Worm (Caenorhabditis elegans) whole organism, L1 larva: ENCODE measurements around the gene dnsn-1.

Source experiments
- C16A3.4 ChIP-seq: fragments of 150-350 bp; optimal IDR thresholded peaks from 2 replicates; lab custom pipeline; 2014; ENCODE audit warnings: missing biosample characterization, missing genetic modification characterization
- F16B12.6 ChIP-seq: fragments of 150-350 bp; optimal IDR thresholded peaks from 2 replicates; lab custom pipeline; 2014; ENCODE audit warnings: missing biosample characterization, missing genetic modification characterization
- Y116A8C.19 ChIP-seq: sonication (generic microtip); optimal IDR thresholded peaks from 2 replicates; lab custom pipeline; 2016; ENCODE audit warnings: missing compliant biosample characterization, missing genetic modification characterization, borderline replicate concordance
- aha-1 ChIP-seq: fragments of 150-350 bp; optimal IDR thresholded peaks from 2 replicates; lab custom pipeline; 2014; ENCODE audit warnings: missing biosample characterization, missing genetic modification characterization
- blmp-1 ChIP-seq: fragments of 150-350 bp; optimal IDR thresholded peaks from 2 replicates; lab custom pipeline; 2014; ENCODE audit warnings: missing biosample characterization, missing genetic modification characterization
- ceh-63 ChIP-seq: fragments of 200-800 bp; sonication (Bioruptor generic); optimal IDR thresholded peaks from 2 replicates; lab custom pipeline; 2018; ENCODE audit warnings: mild to moderate bottlenecking, missing genetic modification characterization, missing compliant biosample characterization
- ceh-8 ChIP-seq: fragments of 200-800 bp; sonication (Bioruptor generic); optimal IDR thresholded peaks from 2 replicates; lab custom pipeline; 2018; ENCODE audit warnings: mild to moderate bottlenecking, missing genetic modification characterization, moderate library complexity, missing compliant biosample characterization
- ceh-82 ChIP-seq, 3 experiments: fragments of 150-350 bp in 1 of 3; sonication (generic microtip) in 2 of 3; optimal IDR thresholded peaks; 2 replicates each; lab custom pipeline; 2014 to 2017; ENCODE audit warnings: missing biosample characterization in 3 of 3, missing genetic modification characterization in 3 of 3
- ceh-88 ChIP-seq: fragments of 200-800 bp; sonication (Bioruptor generic); IDR thresholded peaks from 2 replicates; pipeline ENCODE4 v1.3.6; 2022; ENCODE audit warnings: missing genetic modification characterization, missing compliant biosample characterization
- ceh-90 ChIP-seq: sonication (generic microtip); optimal IDR thresholded peaks from 2 replicates; lab custom pipeline; 2016; ENCODE audit warnings: missing genetic modification characterization, missing compliant biosample characterization
- dpl-1 ChIP-seq, 3 experiments: fragments of 150-350 bp in 2 of 3; sonication (generic microtip) in 1 of 3; optimal IDR thresholded peaks; 2 replicates each; lab custom pipeline; 2014 to 2017; ENCODE audit warnings: missing biosample characterization in 3 of 3, missing genetic modification characterization in 3 of 3, missing genetic modification reagents in 3 of 3
- dsc-1 ChIP-seq: sonication (generic microtip); optimal IDR thresholded peaks from 2 replicates; lab custom pipeline; 2016; ENCODE audit warnings: mild to moderate bottlenecking, missing genetic modification characterization, missing compliant biosample characterization
- efl-1 ChIP-seq, 4 experiments: fragments of 150-350 bp; optimal IDR thresholded peaks in 3 of 4; peaks in 1 of 4; 1 replicate in 1 of 4; 2 replicates in 3 of 4; lab custom pipeline; 2014; ENCODE audit warnings: missing biosample characterization in 2 of 4, missing genetic modification characterization in 2 of 4, missing genetic modification reagents in 2 of 4
- efl-3 ChIP-seq: fragments of 200-800 bp; sonication (Bioruptor generic); optimal IDR thresholded peaks from 2 replicates; lab custom pipeline; 2018; ENCODE audit warnings: mild to moderate bottlenecking, missing genetic modification characterization, missing compliant biosample characterization
- egl-13 ChIP-seq: sonication (generic microtip); optimal IDR thresholded peaks from 2 replicates; lab custom pipeline; 2016; ENCODE audit warnings: missing genotype, missing genetic modification reagents, missing genetic modification characterization, missing compliant biosample characterization
- ets-5 ChIP-seq: fragments of 200-800 bp; sonication (Bioruptor generic); IDR thresholded peaks from 2 replicates; pipeline ENCODE4 v1.3.6; 2022; ENCODE audit warnings: missing genetic modification characterization, missing compliant biosample characterization
- fkh-10 ChIP-seq: sonication (generic microtip); optimal IDR thresholded peaks from 2 replicates; lab custom pipeline; 2017; ENCODE audit warnings: missing biosample characterization, missing genetic modification reagents, missing genetic modification characterization
- fos-1 ChIP-seq: fragments of 150-350 bp; optimal IDR thresholded peaks from 2 replicates; lab custom pipeline; 2014; ENCODE audit warnings: missing biosample characterization, missing genetic modification characterization
- grh-1 ChIP-seq: fragments of 200-800 bp; sonication (Bioruptor generic); IDR thresholded peaks from 2 replicates; pipeline ENCODE4 v1.3.6; 2022; ENCODE audit warnings: missing genetic modification reagents, missing genetic modification characterization, missing compliant biosample characterization
- hpl-2 ChIP-seq: fragments of 150-350 bp; optimal IDR thresholded peaks from 2 replicates; lab custom pipeline; 2014; ENCODE audit warnings: missing biosample characterization, missing genetic modification reagents, missing genetic modification characterization
- isw-1 ChIP-seq: fragments of 200-800 bp; sonication (Bioruptor generic); IDR thresholded peaks from 2 replicates; pipeline ENCODE4 v1.3.6; 2022; ENCODE audit warnings: missing genetic modification characterization, missing compliant biosample characterization
- lin-13 ChIP-seq: fragments of 150-350 bp; optimal IDR thresholded peaks from 2 replicates; lab custom pipeline; 2014; ENCODE audit warnings: missing biosample characterization, missing genetic modification reagents, missing genetic modification characterization
- lin-15B ChIP-seq: fragments of 150-350 bp; sonication (generic microtip); optimal IDR thresholded peaks from 3 replicates; lab custom pipeline; 2014; ENCODE audit warnings: missing biosample characterization, missing genetic modification characterization
- mep-1 ChIP-seq: fragments of 150-350 bp; optimal IDR thresholded peaks from 2 replicates; lab custom pipeline; 2014; ENCODE audit warnings: missing biosample characterization, missing genetic modification characterization
- nhr-11 ChIP-seq: fragments of 150-350 bp; optimal IDR thresholded peaks from 2 replicates; lab custom pipeline; 2014; ENCODE audit warnings: missing biosample characterization, missing genetic modification characterization
- nhr-12 ChIP-seq: sonication (generic microtip); optimal IDR thresholded peaks from 2 replicates; lab custom pipeline; 2017; ENCODE audit warnings: missing biosample characterization, missing genetic modification characterization
- nhr-19 ChIP-seq: fragments of 200-800 bp; sonication (Bioruptor generic); conservative IDR thresholded peaks from 2 replicates; pipeline ENCODE4 v1.3.6; 2022; ENCODE audit warnings: missing genetic modification characterization, missing compliant biosample characterization
- nhr-20 ChIP-seq: sonication (generic microtip); optimal IDR thresholded peaks from 2 replicates; lab custom pipeline; 2016; ENCODE audit warnings: mild to moderate bottlenecking, missing genetic modification characterization, missing compliant biosample characterization
- nhr-237 ChIP-seq: fragments of 150-350 bp; optimal IDR thresholded peaks from 2 replicates; lab custom pipeline; 2014; ENCODE audit warnings: missing biosample characterization, missing genetic modification characterization
- nhr-28 ChIP-seq: fragments of 150-350 bp; optimal IDR thresholded peaks from 2 replicates; lab custom pipeline; 2014; ENCODE audit warnings: missing biosample characterization, missing genetic modification characterization
- nhr-47 ChIP-seq: sonication (generic microtip); optimal IDR thresholded peaks from 2 replicates; lab custom pipeline; 2016; ENCODE audit warnings: mild to moderate bottlenecking, missing genetic modification characterization, moderate library complexity, missing compliant biosample characterization
- nhr-71 ChIP-seq: sonication (generic microtip); optimal IDR thresholded peaks from 2 replicates; lab custom pipeline; 2016; ENCODE audit warnings: mild to moderate bottlenecking, missing genetic modification characterization, moderate library complexity, missing compliant biosample characterization
- nhr-76 ChIP-seq: sonication (generic microtip); optimal IDR thresholded peaks from 2 replicates; lab custom pipeline; 2017; ENCODE audit warnings: missing biosample characterization, missing genetic modification characterization
- nhr-77 ChIP-seq: fragments of 150-350 bp; optimal IDR thresholded peaks from 2 replicates; lab custom pipeline; 2014; ENCODE audit warnings: missing biosample characterization, missing genetic modification characterization
- nhr-85 ChIP-seq: sonication (generic microtip); peaks from one replicate; lab custom pipeline; 2016; ENCODE audit warnings: missing genetic modification characterization, inconsistent platforms, missing compliant biosample characterization
- nhr-90 ChIP-seq: sonication (generic microtip); optimal IDR thresholded peaks from 2 replicates; lab custom pipeline; 2016; ENCODE audit warnings: mild to moderate bottlenecking, missing genetic modification characterization, missing compliant biosample characterization; ENCODE audit not compliant: poor library complexity
- skn-1 ChIP-seq: fragments of 150-350 bp; optimal IDR thresholded peaks from 2 replicates; lab custom pipeline; 2014; ENCODE audit warnings: missing biosample characterization, missing genetic modification characterization
- snpc-4 ChIP-seq: fragments of 150-350 bp; optimal IDR thresholded peaks from 2 replicates; lab custom pipeline; 2014; ENCODE audit warnings: missing biosample characterization, missing genetic modification characterization
- sox-4 ChIP-seq: sonication (generic microtip); optimal IDR thresholded peaks from 2 replicates; lab custom pipeline; 2016; ENCODE audit warnings: missing genetic modification characterization, missing compliant biosample characterization
- tlp-1 ChIP-seq: fragments of 150-350 bp; optimal IDR thresholded peaks from 2 replicates; lab custom pipeline; 2014; ENCODE audit warnings: missing biosample characterization, missing genetic modification characterization
- unc-130 ChIP-seq: fragments of 150-350 bp; optimal IDR thresholded peaks from 2 replicates; lab custom pipeline; 2017; ENCODE audit warnings: missing biosample characterization, missing genetic modification characterization, inconsistent platforms
- unc-30 ChIP-seq: sonication (generic microtip); optimal IDR thresholded peaks from 2 replicates; lab custom pipeline; 2017; ENCODE audit warnings: missing biosample characterization, missing genetic modification characterization
- unc-86 ChIP-seq: sonication (generic microtip); optimal IDR thresholded peaks from 2 replicates; lab custom pipeline; 2016; ENCODE audit warnings: missing genetic modification characterization, missing compliant biosample characterization
- unc-98 ChIP-seq: fragments of 200-800 bp; sonication (Bioruptor generic); IDR thresholded peaks from 2 replicates; pipeline ENCODE4 v1.3.6; 2022; ENCODE audit warnings: missing genetic modification characterization, missing compliant biosample characterization
- vab-15 ChIP-seq: sonication (generic microtip); optimal IDR thresholded peaks from 2 replicates; lab custom pipeline; 2017; ENCODE audit warnings: missing genotype, mild to moderate bottlenecking, missing genetic modification characterization, missing compliant biosample characterization
- xbp-1 ChIP-seq: sonication (generic microtip); optimal IDR thresholded peaks from 2 replicates; lab custom pipeline; 2016; ENCODE audit warnings: missing genetic modification characterization, missing compliant biosample characterization
- zag-1 ChIP-seq: fragments of 150-350 bp; optimal IDR thresholded peaks from 2 replicates; lab custom pipeline; 2014; ENCODE audit warnings: missing biosample characterization, missing genetic modification characterization
- zip-4 ChIP-seq: fragments of 200-800 bp; sonication (Bioruptor generic); optimal IDR thresholded peaks from 2 replicates; lab custom pipeline; 2018; ENCODE audit warnings: mild to moderate bottlenecking, missing genetic modification characterization, moderate library complexity, missing compliant biosample characterization
- ztf-11 ChIP-seq, 2 experiments: sonication (generic microtip); optimal IDR thresholded peaks; 2 replicates each; lab custom pipeline; 2016 to 2017; ENCODE audit warnings: missing genetic modification characterization in 2 of 2, missing biosample characterization in 1 of 2, missing compliant biosample characterization in 1 of 2
- ztf-4 ChIP-seq: fragments of 150-350 bp; optimal IDR thresholded peaks from 2 replicates; lab custom pipeline; 2014; ENCODE audit warnings: missing biosample characterization, missing genetic modification characterization

The dnsn-1 gene

DNA sequence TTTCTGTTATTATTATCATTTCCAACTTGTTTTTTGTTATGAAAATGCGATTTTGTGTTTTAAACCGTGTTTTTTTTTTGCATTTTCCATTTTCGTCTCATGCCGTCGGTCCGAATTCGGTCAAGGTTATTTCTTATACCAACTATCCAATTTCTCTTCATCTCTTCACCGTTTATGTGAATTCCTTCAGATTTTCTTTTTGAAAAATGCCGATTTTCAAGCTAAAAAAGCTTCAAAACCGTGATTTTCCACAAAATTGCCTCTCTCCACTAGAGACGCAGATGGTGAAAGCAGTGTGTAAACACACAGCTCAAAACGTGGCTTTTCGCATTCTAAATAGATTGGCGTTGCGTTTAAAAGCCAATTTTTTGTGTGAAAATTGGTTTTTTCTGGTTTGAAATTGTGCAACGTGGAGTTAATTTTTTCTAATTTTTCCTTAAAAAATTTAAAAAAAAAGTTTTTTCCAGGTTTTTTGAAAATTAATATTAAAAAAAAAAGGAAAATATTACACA, 22.8 kb downstream of the dnsn-1 start:
- no peak for TF ChIP-seq snpc-4 (tag; lab: Kevin White, UChicago)
- TF ChIP-seq F16B12.6 (tag; lab: Kevin White, UChicago), result peak; percentile 1
- TF ChIP-seq unc-130 (tag; lab: Kevin White, UChicago), result no peak
- TF ChIP-seq blmp-1, result peak; percentile 22
- TF ChIP-seq efl-1 (optimal IDR thresholded peaks at IDR 0.05; lab: Kevin White, UChicago), result peak; percentile 17 to 28
- peak in 1 of 2 experiments; percentile 92 for TF ChIP-seq efl-1 (GFP tag; optimal IDR thresholded peaks at IDR 0.05 in 1 of 2; lab: Kevin White, UChicago)
- peak in 1 of 3 experiments; percentile 15 for TF ChIP-seq dpl-1 (GFP tag; optimal IDR thresholded peaks at IDR 0.05; lab: Kevin White, UChicago)
- no peak for TF ChIP-seq nhr-19 (GFP tag; lab: Robert Waterston, UW)

DNA sequence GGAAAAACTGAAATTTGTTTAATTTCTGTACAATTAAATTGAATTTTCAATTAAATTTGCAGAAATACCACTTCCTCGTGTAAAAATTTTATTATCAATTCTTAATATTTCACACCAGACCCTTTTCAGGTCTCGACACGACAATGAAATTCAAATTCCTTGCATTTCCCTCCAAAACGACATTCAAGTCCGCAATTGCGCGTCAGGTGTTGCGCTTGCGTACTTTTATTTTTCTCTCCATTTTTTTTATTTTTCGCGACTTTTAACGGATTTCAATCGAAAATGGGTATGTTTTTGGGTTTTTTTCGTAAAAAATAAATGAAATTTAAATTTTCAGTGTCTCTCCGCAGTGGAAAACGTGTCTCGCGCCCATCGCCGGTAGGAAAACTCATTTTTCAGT, 24.8 kb downstream of the dnsn-1 start, which contains the start of gene C03H5.3:
TSS of gene C03H5.3 (plus strand) at position 132 of the 400 bp plus-strand sequence.
- TF ChIP-seq ceh-8 (no peak), unc-86 (tag; lab: Kevin White, UChicago) (peak; percentile 41), nhr-12 (tag; lab: Kevin White, UChicago) (no peak), ztf-11 (tag; optimal IDR thresholded peaks at IDR 0.05; lab: Kevin White, UChicago) (no peak), ceh-63 (no peak), isw-1 (GFP tag; lab: Robert Waterston, UW) (peak; percentile 39), ceh-88 (GFP tag; lab: Robert Waterston, UW) (no peak), ets-5 (no peak), nhr-47 (tag; lab: Kevin White, UChicago) (peak; percentile 75), vab-15 (no peak), nhr-71 (peak; percentile 72), nhr-76 (no peak), xbp-1 (peak; percentile 62), nhr-20 (tag; lab: Kevin White, UChicago) (peak; percentile 49), hpl-2 (GFP tag; lab: Kevin White, UChicago) (no peak), blmp-1 (peak; percentile 52), fkh-10 (no peak), C16A3.4 (peak; percentile 30), ceh-90 (no peak), aha-1 (no peak), nhr-11 (tag; lab: Kevin White, UChicago) (no peak), sox-4 (no peak), tlp-1 (tag; lab: Kevin White, UChicago) (no peak), fos-1 (no peak), zag-1 (no peak), skn-1 (tag; lab: Kevin White, UChicago) (peak; percentile 58), Y116A8C.19 (no peak), egl-13 (tag; lab: Kevin White, UChicago) (no peak), nhr-85 (tag; lab: Kevin White, UChicago) (peak; percentile 38), nhr-90 (tag; lab: Kevin White, UChicago) (peak; percentile 28), lin-13 (GFP tag; lab: Kevin White, UChicago) (peak; percentile 24), dpl-1 (GFP tag; optimal IDR thresholded peaks at IDR 0.05; lab: Kevin White, UChicago) (peak; percentile 93 to 96 (median 95)), snpc-4 (tag; lab: Kevin White, UChicago) (peak; percentile 34), efl-3 (GFP tag; lab: Kevin White, UChicago) (no peak), ceh-82 (tag; optimal IDR thresholded peaks at IDR 0.05; lab: Kevin White, UChicago) (peak; percentile 40 to 74 (median 65)), unc-98 (GFP tag; lab: Robert Waterston, UW) (no peak), zip-4 (GFP tag; lab: Kevin White, UChicago) (no peak), nhr-77 (no peak), nhr-237 (tag; lab: Kevin White, UChicago) (no peak), nhr-28 (tag; lab: Kevin White, UChicago) (no peak), lin-15B (peak; percentile 29), mep-1 (tag; lab: Kevin White, UChicago) (no peak), efl-1 (optimal IDR thresholded peaks at IDR 0.05; lab: Kevin White, UChicago) (peak; percentile 96 to 99), efl-1 (GFP tag; optimal IDR thresholded peaks at IDR 0.05 in 1 of 2; lab: Kevin White, UChicago) (peak; percentile 96 to 99), unc-30 (no peak), grh-1 (GFP tag; lab: Robert Waterston, UW) (no peak), dsc-1 (tag; lab: Kevin White, UChicago) (peak; percentile 46), ztf-4 (tag; lab: Kevin White, UChicago) (no peak)
